Fruit fly (Drosophila melanogaster) whole organism, wandering third instar larva: Measurements from ENCODE around the gene CG6688.
A peak's percentile ranks its signal among the peaks of the same experiment; 100 is the strongest.

ENCODE experiments used
- Abd-B ChIP-seq: fragments of >200 bp; optimal IDR thresholded peaks from 2 replicates; lab custom pipeline; 2017; ENCODE audit warnings: missing biosample characterization, missing genetic modification characterization
- CG32264 ChIP-seq: fragments of 200-800 bp; sonication (Bioruptor generic); optimal IDR thresholded peaks from 2 replicates; lab custom pipeline; 2016; ENCODE audit warnings: missing biosample characterization, missing genetic modification characterization
- CG9705 ChIP-seq: fragments of 200-800 bp; sonication (Bioruptor generic); optimal IDR thresholded peaks from 2 replicates; lab custom pipeline; 2018; ENCODE audit warnings: missing biosample characterization, mild to moderate bottlenecking, missing genetic modification characterization
- CrebA ChIP-seq: fragments of 200-800 bp; sonication (Bioruptor generic); optimal IDR thresholded peaks from 2 replicates; lab custom pipeline; 2016; ENCODE audit warnings: missing biosample characterization, mild to moderate bottlenecking, missing genetic modification characterization, borderline replicate concordance
- Dfd ChIP-seq: fragments of >200 bp; optimal IDR thresholded peaks from 2 replicates; lab custom pipeline; 2017; ENCODE audit warnings: missing biosample characterization, missing genetic modification characterization
- Dif ChIP-seq: fragments of 200-275, 200-300 bp; sonication (Bioruptor generic); optimal IDR thresholded peaks from 2 replicates; lab custom pipeline; 2018; ENCODE audit warnings: missing biosample characterization, missing genetic modification characterization; ENCODE audit not compliant: partially characterized antibody
- GATAd ChIP-seq: sonication (Bioruptor generic); optimal IDR thresholded peaks from 2 replicates; lab custom pipeline; 2016; ENCODE audit warnings: missing biosample characterization, missing genetic modification characterization
- HLH106 ChIP-seq: fragments of 200-800 bp; optimal IDR thresholded peaks from 3 replicates; lab custom pipeline; 2019; ENCODE audit warnings: missing biosample characterization, mild to moderate bottlenecking, missing genetic modification characterization, moderate library complexity
- Hnf4 ChIP-seq: fragments of 200-800 bp; sonication (Bioruptor generic); optimal IDR thresholded peaks from 2 replicates; lab custom pipeline; 2016; ENCODE audit warnings: missing biosample characterization, mild to moderate bottlenecking, missing genetic modification characterization
- Hr78 ChIP-seq: fragments of >200 bp; optimal IDR thresholded peaks from 2 replicates; lab custom pipeline; 2017; ENCODE audit warnings: missing biosample characterization, missing genetic modification characterization
- Hr83 ChIP-seq: fragments of 200-300 bp; sonication (Bioruptor generic); optimal IDR thresholded peaks from 2 replicates; lab custom pipeline; 2016; ENCODE audit warnings: missing biosample characterization, mild to moderate bottlenecking, missing genetic modification characterization, moderate library complexity; ENCODE audit not compliant: poor library complexity, severe bottlenecking
- Jra ChIP-seq: sonication (Bioruptor generic); optimal IDR thresholded peaks from 2 replicates; lab custom pipeline; 2016; ENCODE audit warnings: missing biosample characterization, missing genetic modification characterization
- Mio ChIP-seq: sonication (Bioruptor generic); optimal IDR thresholded peaks from 2 replicates; lab custom pipeline; 2016; ENCODE audit warnings: missing biosample characterization, missing genetic modification characterization
- N ChIP-seq: fragments of >200 bp; optimal IDR thresholded peaks from 2 replicates; lab custom pipeline; 2018; ENCODE audit warnings: missing biosample characterization, missing external identifiers, missing genetic modification characterization
- Rel ChIP-seq, 2 experiments: fragments of 200-800 bp; sonication (Bioruptor generic) in 1 of 2; optimal IDR thresholded peaks; 2 replicates in 1 of 2; 3 replicates in 1 of 2; lab custom pipeline; 2016 to 2019; ENCODE audit warnings: mild to moderate bottlenecking in 2 of 2, missing biosample characterization in 2 of 2, missing genetic modification characterization in 2 of 2, moderate library complexity in 1 of 2
- Sp1 ChIP-seq: fragments of 200-800 bp; sonication (Bioruptor generic); optimal IDR thresholded peaks from 3 replicates; lab custom pipeline; 2019; ENCODE audit warnings: missing biosample characterization, mild to moderate bottlenecking, missing genetic modification characterization, moderate library complexity
- Vsx2 ChIP-seq: fragments of 200-300, 225-300 bp; sonication (Bioruptor generic); optimal IDR thresholded peaks from 2 replicates; lab custom pipeline; 2018; ENCODE audit warnings: missing biosample characterization, missing genetic modification characterization; ENCODE audit not compliant: partially characterized antibody
- br ChIP-seq: fragments of 200-800 bp; sonication (Bioruptor generic); optimal IDR thresholded peaks from 2 replicates; lab custom pipeline; 2016; ENCODE audit warnings: missing biosample characterization, missing genetic modification characterization
- brk ChIP-seq: fragments of 200-800 bp; sonication (Bioruptor generic); optimal IDR thresholded peaks from 2 replicates; lab custom pipeline; 2016; ENCODE audit warnings: missing biosample characterization, mild to moderate bottlenecking, missing genetic modification characterization
- dl ChIP-seq, 2 experiments: fragments of 175-275, 200-275 bp in 1 of 2; fragments of 200-275 bp in 1 of 2; sonication (Bioruptor generic); optimal IDR thresholded peaks; lab custom pipeline; 2018; ENCODE audit warnings: mild to moderate bottlenecking in 2 of 2, missing biosample characterization in 2 of 2, missing genetic modification characterization in 2 of 2, moderate library complexity in 2 of 2; ENCODE audit not compliant: partially characterized antibody in 2 of 2, insufficient read depth in 1 of 2
- dmrt93B ChIP-seq: fragments of 200-800 bp; sonication (Bioruptor generic); optimal IDR thresholded peaks from 2 replicates; lab custom pipeline; 2018; ENCODE audit warnings: missing biosample characterization, mild to moderate bottlenecking, missing genetic modification characterization
- dsf ChIP-seq: sonication (Bioruptor generic); optimal IDR thresholded peaks from 2 replicates; lab custom pipeline; 2016; ENCODE audit warnings: missing biosample characterization, missing genetic modification characterization, borderline replicate concordance
- ey ChIP-seq: fragments of 200-800 bp; sonication (Bioruptor generic); optimal IDR thresholded peaks from 2 replicates; lab custom pipeline; 2016; ENCODE audit warnings: missing biosample characterization, missing genetic modification characterization
- foxo ChIP-seq, 2 experiments: fragments of 200-800 bp; sonication (Bioruptor generic); optimal IDR thresholded peaks; 2 replicates in 1 of 2; 3 replicates in 1 of 2; lab custom pipeline; 2016 to 2017; ENCODE audit warnings: missing biosample characterization in 2 of 2, missing genetic modification characterization in 2 of 2
- h ChIP-seq: fragments of 200-800 bp; sonication (Bioruptor generic); optimal IDR thresholded peaks from 3 replicates; lab custom pipeline; 2016; ENCODE audit warnings: missing biosample characterization, mild to moderate bottlenecking, missing genetic modification characterization
- jim ChIP-seq: fragments of 175-275, 200-325 bp; sonication (Bioruptor generic); optimal IDR thresholded peaks from 2 replicates; lab custom pipeline; 2016; ENCODE audit warnings: missing biosample characterization, mild to moderate bottlenecking, missing genetic modification characterization
- lola ChIP-seq: fragments of >200 bp; optimal IDR thresholded peaks from 2 replicates; lab custom pipeline; 2017; ENCODE audit warnings: missing biosample characterization, missing genetic modification characterization
- pan ChIP-seq: fragments of >200 bp; optimal IDR thresholded peaks from 2 replicates; lab custom pipeline; 2017
- psq ChIP-seq: fragments of 200-800 bp; sonication (Bioruptor generic); optimal IDR thresholded peaks from 3 replicates; lab custom pipeline; 2017; ENCODE audit warnings: missing biosample characterization, mild to moderate bottlenecking, missing genetic modification characterization, moderate library complexity
- rgr ChIP-seq: fragments of 200-800 bp; sonication (Bioruptor generic); optimal IDR thresholded peaks from 3 replicates; lab custom pipeline; 2016; ENCODE audit warnings: missing biosample characterization, mild to moderate bottlenecking, missing genetic modification characterization
- sage ChIP-seq: fragments of 200-800 bp; sonication (Bioruptor generic); optimal IDR thresholded peaks from 2 replicates; lab custom pipeline; 2016; ENCODE audit warnings: missing biosample characterization, mild to moderate bottlenecking, missing genetic modification characterization
- sv ChIP-seq: fragments of 200-800 bp; sonication (Bioruptor generic); optimal IDR thresholded peaks from 3 replicates; lab custom pipeline; 2016; ENCODE audit warnings: missing biosample characterization, missing genetic modification characterization
- tai ChIP-seq: sonication (Bioruptor generic); optimal IDR thresholded peaks from 2 replicates; lab custom pipeline; 2016; ENCODE audit warnings: missing biosample characterization, missing genetic modification characterization
- usp ChIP-seq: fragments of >200 bp; optimal IDR thresholded peaks from 2 replicates; lab custom pipeline; 2017; ENCODE audit warnings: missing biosample characterization, missing genetic modification characterization

The CG6688 gene

dm6 chr3R:23027428-23027813 lies 15.2 kb downstream of the CG6688 start:
- no peak for TF ChIP-seq Abd-B (GFP tag; lab: Kevin White, UChicago)
- no peak for TF ChIP-seq Dif (GFP tag; lab: Kevin White, UChicago)
- no peak for TF ChIP-seq lola (GFP tag; lab: Kevin White, UChicago)
- no peak for TF ChIP-seq HLH106 (tag; lab: Kevin White, UChicago)
- no peak for TF ChIP-seq pan (lab: Kevin White, UChicago)
- TF ChIP-seq CrebA (GFP tag; lab: Kevin White, UChicago): no peak
- TF ChIP-seq ey (GFP tag; lab: Kevin White, UChicago): no peak
- TF ChIP-seq sage (GFP tag; lab: Kevin White, UChicago): no peak
- no peak for TF ChIP-seq dsf (GFP tag; lab: Kevin White, UChicago)
- TF ChIP-seq dl (GFP tag; optimal IDR thresholded peaks at IDR 0.05; lab: Kevin White, UChicago; ENCODE audit: insufficient read depth in 1 of 2, partially characterized antibody in 2 of 2): no peak
- TF ChIP-seq Rel (GFP tag; optimal IDR thresholded peaks at IDR 0.05; lab: Kevin White, UChicago): no peak
- TF ChIP-seq Rel (tag; optimal IDR thresholded peaks at IDR 0.05; lab: Kevin White, UChicago): no peak
- no peak for TF ChIP-seq Vsx2 (GFP tag; lab: Kevin White, UChicago)
- no peak for TF ChIP-seq jim (GFP tag; lab: Kevin White, UChicago)
- TF ChIP-seq Hr78 (GFP tag; lab: Kevin White, UChicago): no peak
- TF ChIP-seq Hr83 (GFP tag; lab: Kevin White, UChicago): no peak
- TF ChIP-seq br (GFP tag; lab: Kevin White, UChicago): no peak
- no peak for TF ChIP-seq CG9705 (GFP tag; lab: Kevin White, UChicago)
- TF ChIP-seq brk (GFP tag; lab: Kevin White, UChicago): no peak

- TF ChIP-seq jim (GFP tag; lab: Kevin White, UChicago) (no peak), sv (GFP tag; lab: Kevin White, UChicago) (peak; percentile 25), Vsx2 (GFP tag; lab: Kevin White, UChicago) (no peak), Dif (GFP tag; lab: Kevin White, UChicago) (no peak), foxo (GFP tag; optimal IDR thresholded peaks at IDR 0.05; lab: Kevin White, UChicago) (no peak), dmrt93B (GFP tag; lab: Kevin White, UChicago) (no peak)
Measured at dm6 chr3R:23028506-23028905, 16.3 kb downstream of the CG6688 start.

dm6 chr3R:23030900-23031299 lies 18.7 kb downstream of the CG6688 start:
- TF ChIP-seq foxo (GFP tag; optimal IDR thresholded peaks at IDR 0.05; lab: Kevin White, UChicago): no peak
- TF ChIP-seq Jra: no peak
- TF ChIP-seq Hnf4: no peak
- TF ChIP-seq CG9705 (GFP tag; lab: Kevin White, UChicago): no peak
- no peak for TF ChIP-seq CG32264
- no peak for TF ChIP-seq Hr78 (GFP tag; lab: Kevin White, UChicago)
- TF ChIP-seq h: no peak
- no peak for TF ChIP-seq sv (GFP tag; lab: Kevin White, UChicago)
- TF ChIP-seq Vsx2 (GFP tag; lab: Kevin White, UChicago): no peak
- TF ChIP-seq GATAd: no peak
- no peak for TF ChIP-seq Hr83 (GFP tag; lab: Kevin White, UChicago)
- TF ChIP-seq Mio (GFP tag; lab: Kevin White, UChicago): no peak
- TF ChIP-seq Rel (GFP tag; optimal IDR thresholded peaks at IDR 0.05; lab: Kevin White, UChicago): no peak
- TF ChIP-seq Rel (tag; optimal IDR thresholded peaks at IDR 0.05; lab: Kevin White, UChicago): no peak
- TF ChIP-seq usp (GFP tag; lab: Kevin White, UChicago): no peak
- no peak for TF ChIP-seq N (GFP tag; lab: Kevin White, UChicago)
- no peak for TF ChIP-seq dsf (GFP tag; lab: Kevin White, UChicago)
- no peak for TF ChIP-seq rgr
- no peak for TF ChIP-seq sage (GFP tag; lab: Kevin White, UChicago)
- TF ChIP-seq HLH106 (tag; lab: Kevin White, UChicago): no peak
- TF ChIP-seq br (GFP tag; lab: Kevin White, UChicago): no peak
- TF ChIP-seq, all 38 proteins: peak for 0

- TF ChIP-seq dmrt93B (GFP tag; lab: Kevin White, UChicago) (no peak), Hnf4 (no peak), foxo (GFP tag; optimal IDR thresholded peaks at IDR 0.05; lab: Kevin White, UChicago) (no peak), HLH106 (tag; lab: Kevin White, UChicago) (no peak), tai (no peak), CG32264 (no peak), dl (GFP tag; optimal IDR thresholded peaks at IDR 0.05; lab: Kevin White, UChicago; ENCODE audit: insufficient read depth in 1 of 2, partially characterized antibody in 2 of 2) (no peak), psq (no peak), ey (GFP tag; lab: Kevin White, UChicago) (no peak), Sp1 (no peak), Dfd (GFP tag; lab: Kevin White, UChicago) (no peak), CG9705 (GFP tag; lab: Kevin White, UChicago) (no peak), Hr78 (GFP tag; lab: Kevin White, UChicago) (no peak)
- TF ChIP-seq, all 38 proteins: peak for 0
Measured at dm6 chr3R:23035463-23035862, 23.3 kb downstream of the CG6688 start, which contains the start of gene CG13833. TSS of gene CG13833 (minus strand) at chr3R:23035563.
